Worm (Caenorhabditis elegans): ENCODE results near the gene C46H3.2.
A peak's percentile ranks its signal among the peaks of the same experiment; 100 is the strongest.

C46H3.2 gene

DNA sequence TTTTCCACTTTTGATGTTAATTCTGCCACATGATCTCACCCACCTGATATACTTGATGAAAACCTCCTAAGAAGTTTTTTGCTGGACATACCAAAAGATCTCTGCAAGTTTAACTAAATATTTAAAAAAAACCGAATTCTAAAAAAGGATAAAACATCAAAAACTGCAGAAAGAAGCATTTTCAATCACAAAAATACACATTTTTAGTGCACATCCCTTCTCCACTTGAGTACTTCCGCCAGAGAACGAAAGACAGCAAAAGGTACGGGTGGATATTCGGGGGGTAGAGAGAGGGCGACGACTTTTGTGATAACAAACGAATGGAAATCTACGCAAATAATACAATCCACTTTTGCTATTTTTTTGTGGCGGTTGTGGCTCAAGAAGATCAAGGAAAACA is at the start of gene C46H3.2:
Gene C46H3.2 (minus strand): TSS at position 101 of the 400 bp plus-strand sequence.
- no peak for TF ChIP-seq tlf-1 (GFP tag; optimal IDR thresholded peaks at IDR 0.05)
- no peak for TF ChIP-seq Y79H2A.3 (GFP tag; conservative IDR thresholded peaks at IDR 0.05)
- TF ChIP-seq cebp-1 (GFP tag; IDR thresholded peaks at IDR 0.05) = no peak
- TF ChIP-seq cebp-1 (tag; optimal IDR thresholded peaks at IDR 0.05) = no peak
- no peak for TF ChIP-seq Y53G8AR.9 (GFP tag; conservative IDR thresholded peaks at IDR 0.05)
- no peak for TF ChIP-seq madf-3 (GFP tag; IDR thresholded peaks at IDR 0.05)
- TF ChIP-seq mes-4 (tag; optimal IDR thresholded peaks at IDR 0.05) = no peak
- TF ChIP-seq nfya-1 (tag; optimal IDR thresholded peaks at IDR 0.05; ENCODE audit: borderline replicate concordance, insufficient read depth) = no peak
- TF ChIP-seq C06A6.2 (GFP tag; conservative IDR thresholded peaks at IDR 0.05) = no peak
- no peak for TF ChIP-seq Y53F4B.3 (GFP tag; IDR thresholded peaks at IDR 0.05)
- no peak for TF ChIP-seq hrde-1 (tag; optimal IDR thresholded peaks at IDR 0.05; ENCODE audit: borderline replicate concordance)
- no peak for TF ChIP-seq rcor-1 (GFP tag; IDR thresholded peaks at IDR 0.05)

DNA sequence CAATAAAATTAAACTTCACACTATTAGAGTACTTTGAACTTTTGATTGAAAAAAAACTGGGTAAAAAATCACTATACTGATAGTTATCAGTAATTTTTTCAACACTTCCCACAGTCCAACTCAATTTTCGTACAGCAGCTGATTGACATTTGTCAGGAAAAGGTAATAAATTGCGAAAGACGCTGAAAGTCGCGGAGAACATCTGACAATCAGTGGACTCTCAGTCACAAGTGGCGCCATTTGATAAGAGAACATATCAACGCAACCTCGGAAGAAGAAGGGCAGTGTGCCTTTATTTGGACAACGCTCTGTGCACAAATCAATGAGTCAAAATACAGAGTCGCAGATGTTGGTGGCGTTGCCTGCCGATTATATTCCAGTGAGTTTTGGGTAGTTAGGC is 42.0 kb upstream of the C46H3.2 start, which contains the start of gene C52B11.5:
Gene C52B11.5 (plus strand): TSS at position 250 of the 400 bp plus-strand sequence.
- TF ChIP-seq hsf-1 (GFP tag; IDR thresholded peaks at IDR 0.05) (no peak), tlf-1 (GFP tag; optimal IDR thresholded peaks at IDR 0.05) (peak; percentile 41), ztf-26 (tag; optimal IDR thresholded peaks at IDR 0.05) (no peak), repo-1 (tag; optimal IDR thresholded peaks at IDR 0.05) (no peak), unc-130 (GFP tag; optimal IDR thresholded peaks at IDR 0.05) (no peak), F23B12.7 (tag; optimal IDR thresholded peaks at IDR 0.05; ENCODE audit: insufficient read depth) (peak; percentile 19), F55B11.4 (tag; optimal IDR thresholded peaks at IDR 0.05; ENCODE audit: borderline replicate concordance, insufficient read depth) (no peak), B0336.3 (GFP tag; IDR thresholded peaks at IDR 0.05) (no peak), let-607 (tag; optimal IDR thresholded peaks at IDR 0.05) (peak; percentile 61 to 77), Y56A3A.18 (GFP tag; IDR thresholded peaks at IDR 0.05) (peak; percentile 76; the same call in 1 of the 2 replicates), dox-1 (GFP tag; IDR thresholded peaks at IDR 0.05) (peak; percentile 70; the same call in 1 of the 2 replicates), sptf-2 (GFP tag; optimal IDR thresholded peaks at IDR 0.05) (no peak), egl-18 (GFP tag; IDR thresholded peaks at IDR 0.05) (no peak), pbrm-1 (GFP tag; IDR thresholded peaks at IDR 0.05) (no peak), mxl-1 (tag; optimal IDR thresholded peaks at IDR 0.05) (no peak), C06A6.2 (GFP tag; conservative IDR thresholded peaks at IDR 0.05) (no peak), lin-40 (tag; optimal IDR thresholded peaks at IDR 0.05) (peak; percentile 9), ztf-3 (GFP tag; optimal IDR thresholded peaks at IDR 0.05) (no peak), atf-7 (tag; optimal IDR thresholded peaks at IDR 0.05) (peak; percentile 82), cebp-1 (GFP tag; IDR thresholded peaks at IDR 0.05) (peak; percentile 78; the same call in 1 of the 2 replicates), cebp-1 (tag; optimal IDR thresholded peaks at IDR 0.05) (peak; percentile 92), nhr-90 (tag; optimal IDR thresholded peaks at IDR 0.05) (peak; percentile 70), madf-10 (tag; optimal IDR thresholded peaks at IDR 0.05) (no peak), ceh-91 (GFP tag; IDR thresholded peaks at IDR 0.05) (no peak), pha-4 (tag; optimal IDR thresholded peaks at IDR 0.05) (peak; percentile 70), cebp-2 (GFP tag; IDR thresholded peaks at IDR 0.05) (no peak), ceh-27 (GFP tag; optimal IDR thresholded peaks at IDR 0.05) (no peak), nhr-80 (tag; optimal IDR thresholded peaks at IDR 0.05) (peak; percentile 98), snpc-4 (GFP tag; optimal IDR thresholded peaks at IDR 0.05) (no peak), snpc-4 (tag; optimal IDR thresholded peaks at IDR 0.05) (peak in 1 of 4 experiments; percentile 13), ztf-22 (GFP tag; optimal IDR thresholded peaks at IDR 0.05) (peak; percentile 59), hlh-12 (tag; optimal IDR thresholded peaks at IDR 0.05) (no peak), lin-35 (GFP tag; optimal IDR thresholded peaks at IDR 0.05) (no peak), tbp1 (GFP tag; optimal IDR thresholded peaks at IDR 0.05) (peak; percentile 44), hmg-1.2 (GFP tag; IDR thresholded peaks at IDR 0.05) (no peak), rpc-1 (optimal IDR thresholded peaks at IDR 0.05) (no peak), rpc-1 (tag; optimal IDR thresholded peaks at IDR 0.05) (no peak), K11D2.4 (GFP tag; IDR thresholded peaks at IDR 0.05) (0 out of 2 replicates have a peak, but pooled peaks have one; percentile 13), chd-7 (tag; optimal IDR thresholded peaks at IDR 0.05) (no peak), hlh-26 (GFP tag; conservative IDR thresholded peaks at IDR 0.05) (no peak)

All from whole organism, young adult.